Fruit fly (Drosophila melanogaster): ENCODE results near the gene CG12239.
A peak's percentile ranks its signal among the peaks of the same experiment; 100 is the strongest.

dm6 chrX:5746864-5747861 is 44.8 kb upstream of the CG12239 start, which contains the start of the genes IntS6 and Rtel1:
- TF ChIP-seq Myc (optimal IDR thresholded peaks at IDR 0.05) (no peak), dmrt93B (GFP tag; optimal IDR thresholded peaks at IDR 0.05) (peak; percentile 82), Dfd (GFP tag; optimal IDR thresholded peaks at IDR 0.05) (no peak), Sp1 (GFP tag; optimal IDR thresholded peaks at IDR 0.05) (peak; percentile 91), h (GFP tag; optimal IDR thresholded peaks at IDR 0.05) (peak; percentile 92)

Measured in whole organism, wandering third instar larva.